Worm (Caenorhabditis elegans) whole organism, late embryonic: ENCODE measurements around the gene C14A4.13.

Experiments
- C08G9.2 ChIP-seq: sonication (generic microtip); optimal IDR thresholded peaks from 2 replicates; lab custom pipeline; 2016; ENCODE audit warnings: mild to moderate bottlenecking, missing genetic modification characterization, moderate library complexity, missing compliant biosample characterization
- K02D7.2 ChIP-seq: sonication (generic microtip); optimal IDR thresholded peaks from 2 replicates; lab custom pipeline; 2017; ENCODE audit warnings: mild to moderate bottlenecking, missing genetic modification characterization, missing compliant biosample characterization
- T23F11.4 ChIP-seq: fragments of 200-800 bp; sonication (Bioruptor generic); optimal IDR thresholded peaks from 2 replicates; lab custom pipeline; 2018; ENCODE audit warnings: mild to moderate bottlenecking, missing genetic modification characterization, missing compliant biosample characterization
- ama-1 ChIP-seq: fragments of 150-350 bp; optimal IDR thresholded peaks from 2 replicates; lab custom pipeline; 2014
- ceh-14 ChIP-seq: sonication (generic microtip); optimal IDR thresholded peaks from 2 replicates; lab custom pipeline; 2016; ENCODE audit warnings: missing genotype, missing genetic modification characterization, missing compliant biosample characterization
- ceh-2 ChIP-seq: sonication (generic microtip); optimal IDR thresholded peaks from 2 replicates; lab custom pipeline; 2016; ENCODE audit warnings: missing genotype, missing genetic modification characterization, missing compliant biosample characterization
- ceh-22 ChIP-seq: sonication (generic microtip); optimal IDR thresholded peaks from 2 replicates; lab custom pipeline; 2017; ENCODE audit warnings: missing biosample characterization, missing genetic modification characterization
- ceh-24 ChIP-seq: sonication (generic microtip); optimal IDR thresholded peaks from 2 replicates; lab custom pipeline; 2016; ENCODE audit warnings: mild to moderate bottlenecking, missing genetic modification characterization, missing compliant biosample characterization
- ceh-48 ChIP-seq: sonication (generic microtip); optimal IDR thresholded peaks from 2 replicates; lab custom pipeline; 2016; ENCODE audit warnings: missing genetic modification characterization, inconsistent platforms, missing compliant biosample characterization
- ceh-9 ChIP-seq: sonication (generic microtip); optimal IDR thresholded peaks from 2 replicates; lab custom pipeline; 2016; ENCODE audit warnings: mild to moderate bottlenecking, missing genetic modification characterization, inconsistent platforms, missing compliant biosample characterization
- che-1 ChIP-seq: sonication (generic microtip); optimal IDR thresholded peaks from 2 replicates; lab custom pipeline; 2016; ENCODE audit warnings: mild to moderate bottlenecking, missing genetic modification characterization, missing compliant biosample characterization
- elt-2 ChIP-seq: sonication (generic microtip); optimal IDR thresholded peaks from 2 replicates; lab custom pipeline; 2016; ENCODE audit warnings: missing genetic modification reagents, missing genetic modification characterization, missing compliant biosample characterization
- fax-1 ChIP-seq: sonication (generic microtip); optimal IDR thresholded peaks from 2 replicates; lab custom pipeline; 2016; ENCODE audit warnings: missing genotype, missing genetic modification characterization, missing compliant biosample characterization
- fkh-10 ChIP-seq: fragments of 150-350 bp; optimal IDR thresholded peaks from 2 replicates; lab custom pipeline; 2014; ENCODE audit warnings: missing biosample characterization, missing genetic modification reagents, missing genetic modification characterization
- gmeb-2 ChIP-seq: sonication (generic microtip); optimal IDR thresholded peaks from 2 replicates; lab custom pipeline; 2016; ENCODE audit warnings: missing genetic modification characterization, inconsistent platforms, missing compliant biosample characterization
- hlh-13 ChIP-seq: fragments of 200-800 bp; sonication (Bioruptor generic); optimal IDR thresholded peaks from 2 replicates; lab custom pipeline; 2018; ENCODE audit warnings: mild to moderate bottlenecking, missing genetic modification characterization, missing compliant biosample characterization
- hlh-6 ChIP-seq: sonication (generic microtip); optimal IDR thresholded peaks from 2 replicates; lab custom pipeline; 2016; ENCODE audit warnings: missing genotype, missing genetic modification characterization, missing compliant biosample characterization
- hlh-8 ChIP-seq: sonication (generic microtip); optimal IDR thresholded peaks from 2 replicates; lab custom pipeline; 2016; ENCODE audit warnings: missing genotype, missing genetic modification characterization, missing compliant biosample characterization
- mec-3 ChIP-seq: sonication (generic microtip); optimal IDR thresholded peaks from 2 replicates; lab custom pipeline; 2016; ENCODE audit warnings: borderline replicate concordance, missing genetic modification characterization, missing compliant biosample characterization
- npax-4 ChIP-seq: sonication (generic microtip); optimal IDR thresholded peaks from 2 replicates; lab custom pipeline; 2016; ENCODE audit warnings: missing genetic modification characterization, missing compliant biosample characterization
- odd-2 ChIP-seq: sonication (generic microtip); optimal IDR thresholded peaks from 2 replicates; lab custom pipeline; 2017; ENCODE audit warnings: antibody characterized with exemption, mild to moderate bottlenecking, missing genetic modification characterization, missing compliant biosample characterization
- pag-3 ChIP-seq: sonication (generic microtip); optimal IDR thresholded peaks from 2 replicates; lab custom pipeline; 2016; ENCODE audit warnings: missing compliant biosample characterization, missing genetic modification characterization, borderline replicate concordance
- pax-1 ChIP-seq: fragments of 150-350 bp; optimal IDR thresholded peaks from 2 replicates; lab custom pipeline; 2014; ENCODE audit warnings: missing biosample characterization, missing genetic modification characterization
- pha-4 ChIP-seq: fragments of 150-350 bp; optimal IDR thresholded peaks from 2 replicates; lab custom pipeline; 2018; ENCODE audit warnings: missing biosample characterization, missing genetic modification reagents, missing genetic modification characterization
- pqm-1 ChIP-seq: sonication (generic microtip); optimal IDR thresholded peaks from 2 replicates; lab custom pipeline; 2016; ENCODE audit warnings: missing genetic modification characterization, missing compliant biosample characterization
- sox-2 ChIP-seq: fragments of 200-800 bp; sonication (Bioruptor generic); IDR thresholded peaks from 2 replicates; pipeline ENCODE4 v1.3.6; 2022; ENCODE audit warnings: missing genetic modification reagents, missing genetic modification characterization, missing compliant biosample characterization
- sox-4 ChIP-seq: sonication (generic microtip); optimal IDR thresholded peaks from 2 replicates; lab custom pipeline; 2017; ENCODE audit warnings: mild to moderate bottlenecking, missing genetic modification characterization, inconsistent platforms, missing compliant biosample characterization
- syd-9 ChIP-seq: sonication (generic microtip); optimal IDR thresholded peaks from 2 replicates; lab custom pipeline; 2016; ENCODE audit warnings: mild to moderate bottlenecking, missing genetic modification characterization, moderate library complexity, missing compliant biosample characterization
- tbx-2 ChIP-seq: sonication (generic microtip); optimal IDR thresholded peaks from 2 replicates; lab custom pipeline; 2016; ENCODE audit warnings: missing genetic modification characterization, missing compliant biosample characterization
- ttx-3 ChIP-seq: sonication (generic microtip); optimal IDR thresholded peaks from 2 replicates; lab custom pipeline; 2016; ENCODE audit warnings: missing genetic modification reagents, missing genetic modification characterization, missing compliant biosample characterization
- unc-42 ChIP-seq: sonication (generic microtip); optimal IDR thresholded peaks from 2 replicates; lab custom pipeline; 2016; ENCODE audit warnings: missing genotype, missing genetic modification characterization, missing compliant biosample characterization
- unc-55 ChIP-seq: sonication (generic microtip); optimal IDR thresholded peaks from 2 replicates; lab custom pipeline; 2017; ENCODE audit warnings: missing biosample characterization, missing genetic modification reagents, missing genetic modification characterization
- unc-86 ChIP-seq: sonication (generic microtip); optimal IDR thresholded peaks from 2 replicates; lab custom pipeline; 2016; ENCODE audit warnings: missing genetic modification characterization, missing compliant biosample characterization
- zip-5 ChIP-seq: sonication (generic microtip); optimal IDR thresholded peaks from 2 replicates; lab custom pipeline; 2016; ENCODE audit warnings: missing genetic modification characterization, missing compliant biosample characterization

C14A4.13 gene

ce11 chrII:10584036-10584435 lies 34.2 kb upstream of the C14A4.13 start, which contains the start of gene algn-9:
algn-9 (plus strand) TSS chrII:10584336.
- no peak for TF ChIP-seq pha-4 (tag; lab: Kevin White, UChicago)
- no peak for TF ChIP-seq odd-2 (tag; lab: Kevin White, UChicago)
- TF ChIP-seq zip-5 (tag; lab: Kevin White, UChicago) = no peak
- no peak for TF ChIP-seq tbx-2 (tag; lab: Kevin White, UChicago)
- TF ChIP-seq pqm-1 (tag; lab: Kevin White, UChicago) = no peak
- no peak for TF ChIP-seq ceh-24 (tag; lab: Kevin White, UChicago)
- TF ChIP-seq unc-86 = no peak
- TF ChIP-seq, all 69 proteins: peak for 0

- TF ChIP-seq mec-3 (tag; lab: Kevin White, UChicago) (no peak), unc-55 (GFP tag; lab: Kevin White, UChicago) (no peak), ceh-9 (no peak), syd-9 (no peak), sox-2 (GFP tag; lab: Robert Waterston, UW) (no peak), fax-1 (no peak), fkh-10 (GFP tag; lab: Kevin White, UChicago) (no peak)
These were observed 30.5 kb upstream of the C14A4.13 start, which contains the start of gene crn-3 for ce11 chrII:10587742-10588141. crn-3 (plus strand) TSS chrII:10588042.

ce11 chrII:10592452-10592851 lies 25.8 kb upstream of the C14A4.13 start, which contains the start of gene crn-5:
crn-5 (plus strand) TSS chrII:10592752.
- TF ChIP-seq K02D7.2 (tag; lab: Kevin White, UChicago) (no peak), ttx-3 (tag; lab: Kevin White, UChicago) (no peak)

DNA sequence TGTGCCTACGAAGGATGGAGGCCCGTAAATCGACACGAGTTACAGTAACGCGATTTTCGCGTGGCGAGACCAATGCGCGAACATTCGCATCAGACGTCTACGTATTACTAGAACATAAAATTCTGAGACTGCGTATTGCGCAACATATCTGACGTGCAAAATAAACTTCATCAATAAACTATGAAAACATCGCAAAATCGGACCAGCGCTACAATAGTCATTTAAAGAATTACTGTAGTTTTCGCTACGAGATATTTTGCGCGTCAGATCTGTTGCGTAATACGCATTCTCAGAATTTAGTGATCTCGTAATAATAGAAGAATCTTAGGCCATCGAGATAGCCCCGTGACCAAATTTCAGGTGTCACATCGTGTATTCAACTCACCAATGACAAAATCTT lies 23.9 kb upstream of the C14A4.13 start:
- TF ChIP-seq mec-3 (tag; lab: Kevin White, UChicago) = no peak
- TF ChIP-seq ceh-14 (tag; lab: Kevin White, UChicago) = no peak
- TF ChIP-seq npax-4 (tag; lab: Kevin White, UChicago) = no peak
- no peak for TF ChIP-seq gmeb-2 (tag; lab: Kevin White, UChicago)

DNA sequence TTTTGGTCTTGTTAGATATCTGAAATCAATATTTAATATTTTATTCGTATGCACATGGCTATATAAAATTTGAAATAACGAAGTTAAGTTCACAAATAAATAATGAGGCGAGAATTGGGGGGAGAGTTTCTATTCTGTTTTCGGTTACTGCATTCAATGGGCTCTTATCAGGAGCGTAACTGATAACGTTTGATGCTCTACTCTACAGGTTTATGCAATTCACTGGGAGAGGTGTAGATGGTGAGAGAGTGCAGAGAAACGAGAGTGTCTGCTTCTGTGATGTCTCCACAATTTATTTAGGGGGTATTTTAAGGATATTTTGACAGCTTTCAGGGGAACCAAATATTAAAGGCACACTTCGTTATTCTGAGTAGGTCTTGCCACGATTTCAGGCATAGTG lies 23.5 kb upstream of the C14A4.13 start, which contains the start of gene C14A4.6:
Gene C14A4.6, minus strand, starts transcription at position 19 of the 400 bp plus-strand sequence.
- TF ChIP-seq elt-2 (tag; lab: Kevin White, UChicago) = peak; percentile 94
- TF ChIP-seq hlh-13 (GFP tag; lab: Kevin White, UChicago) = no peak

DNA sequence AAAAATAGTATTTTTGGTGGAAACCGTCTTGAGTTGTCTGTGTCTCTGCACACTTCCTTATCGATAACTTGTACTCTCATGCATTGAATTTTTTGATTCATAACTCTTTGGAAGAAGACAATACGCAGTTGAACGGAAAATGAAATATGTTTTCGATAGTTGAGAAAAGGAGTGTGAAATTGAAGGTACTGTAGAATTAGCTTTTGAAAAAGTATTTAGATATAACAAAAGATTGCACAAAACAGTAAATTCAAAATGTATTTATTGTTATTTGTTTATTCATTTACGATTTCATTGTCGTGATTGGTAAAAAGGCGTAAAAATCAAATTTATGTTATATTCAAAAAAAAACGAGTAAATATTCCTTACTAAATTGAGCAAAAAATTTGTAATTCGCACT lies 21.8 kb upstream of the C14A4.13 start, which contains the start of gene C14A4.7:
Gene C14A4.7, minus strand, starts transcription at position 101 of the 400 bp plus-strand sequence.
- no peak for TF ChIP-seq ceh-22 (tag; lab: Kevin White, UChicago)
- no peak for TF ChIP-seq ama-1 (lab: Kevin White, UChicago)
- TF ChIP-seq ceh-2 (tag; lab: Kevin White, UChicago) = no peak
- TF ChIP-seq che-1 (tag; lab: Kevin White, UChicago) = no peak
- TF ChIP-seq hlh-8 (tag; lab: Kevin White, UChicago) = no peak
- no peak for TF ChIP-seq hlh-6 (tag; lab: Kevin White, UChicago)
- no peak for TF ChIP-seq C08G9.2 (tag; lab: Kevin White, UChicago)
- TF ChIP-seq pag-3 (tag; lab: Kevin White, UChicago) = no peak
- TF ChIP-seq pax-1 = no peak
- TF ChIP-seq ceh-9 = no peak
- TF ChIP-seq sox-4 = no peak
- TF ChIP-seq T23F11.4 (GFP tag; lab: Kevin White, UChicago) = no peak
- no peak for TF ChIP-seq unc-42 (tag; lab: Kevin White, UChicago)
- TF ChIP-seq ceh-48 (tag; lab: Kevin White, UChicago) = no peak
